Fruit fly (Drosophila melanogaster) whole organism, pupa: ENCODE measurements around the gene Aatf.

Experiments used
- CG10348 ChIP-seq: fragments of 200-800 bp; sonication (Bioruptor generic); IDR thresholded peaks from 2 replicates; pipeline ENCODE4 v1.3.6; 2022; ENCODE audit warnings: missing biosample characterization, missing genetic modification characterization
- CG13204 ChIP-seq: fragments of 200-800 bp; sonication (Bioruptor generic); optimal IDR thresholded peaks from 2 replicates; lab custom pipeline; 2018; ENCODE audit warnings: missing biosample characterization, mild to moderate bottlenecking, missing genetic modification characterization, moderate library complexity
- CG14655 ChIP-seq: fragments of 200-800 bp; sonication (Bioruptor generic); optimal IDR thresholded peaks from 3 replicates; lab custom pipeline; 2017; ENCODE audit warnings: mild to moderate bottlenecking, missing biosample characterization, missing genetic modification reagents, missing genetic modification characterization
- CG8159 ChIP-seq: fragments of 200-800 bp; sonication (Bioruptor generic); optimal IDR thresholded peaks from 3 replicates; lab custom pipeline; 2018; ENCODE audit warnings: missing biosample characterization, mild to moderate bottlenecking, missing genetic modification characterization, moderate library complexity
- CG8301 ChIP-seq: fragments of 200-800 bp; sonication (Bioruptor generic); optimal IDR thresholded peaks from 2 replicates; lab custom pipeline; 2018; ENCODE audit warnings: missing biosample characterization, mild to moderate bottlenecking, missing genetic modification characterization
- Pif1A ChIP-seq: fragments of 200-800 bp; sonication (Bioruptor generic); optimal IDR thresholded peaks from 3 replicates; lab custom pipeline; 2016; ENCODE audit warnings: missing biosample characterization, missing genetic modification characterization
- Snoo ChIP-seq: fragments of 200-800 bp; sonication (Bioruptor generic); optimal IDR thresholded peaks from 3 replicates; lab custom pipeline; 2017; ENCODE audit warnings: missing biosample characterization, mild to moderate bottlenecking, missing genetic modification characterization, inconsistent platforms

DNA sequence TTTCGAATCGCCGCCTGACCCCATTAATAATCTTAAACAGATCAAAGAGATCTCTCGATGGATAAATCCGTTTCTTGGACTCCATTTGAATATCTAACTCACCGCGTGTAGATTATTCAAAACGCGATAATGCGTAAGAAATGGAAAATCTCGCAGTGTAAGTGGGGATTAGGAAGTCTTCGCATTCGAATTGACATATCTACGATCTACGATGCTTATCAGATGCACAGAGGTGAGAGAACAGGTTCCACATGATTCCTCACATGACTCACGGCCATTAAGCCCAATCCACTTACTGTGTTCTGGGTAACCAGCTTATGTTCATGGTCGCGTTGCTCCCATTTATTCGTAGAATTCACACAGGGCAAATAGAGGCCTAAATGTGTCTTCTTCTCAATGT is 21.2 kb upstream of the Aatf start:
- TF ChIP-seq Pif1A (GFP tag; lab: Kevin White, UChicago) (no peak), CG10348 (GFP tag; lab: Robert Waterston, UW) (no peak), CG8159 (tag; lab: Kevin White, UChicago) (no peak), CG14655 (GFP tag; lab: Kevin White, UChicago) (no peak), Snoo (tag; lab: Kevin White, UChicago) (no peak), CG8301 (tag; lab: Kevin White, UChicago) (no peak), CG13204 (no peak)
